Worm (Caenorhabditis elegans) whole organism, L1 larva: Measurements from ENCODE around the gene pxf-1.

ENCODE experiments used
- C34B4.2 ChIP-seq: sonication (generic microtip); optimal IDR thresholded peaks from 2 replicates; lab custom pipeline; 2017; ENCODE audit warnings: mild to moderate bottlenecking, missing genetic modification characterization, missing compliant biosample characterization
- aha-1 ChIP-seq: fragments of 150-350 bp; optimal IDR thresholded peaks from 2 replicates; lab custom pipeline; 2014; ENCODE audit warnings: missing biosample characterization, missing genetic modification characterization
- alr-1 ChIP-seq: fragments of 200-800 bp; sonication (Bioruptor generic); optimal IDR thresholded peaks from 2 replicates; lab custom pipeline; 2018; ENCODE audit warnings: borderline replicate concordance, mild to moderate bottlenecking, missing genetic modification characterization, missing compliant biosample characterization
- ama-1 ChIP-seq: fragments of 150-350 bp; optimal IDR thresholded peaks from 2 replicates; lab custom pipeline; 2014
- blmp-1 ChIP-seq: fragments of 150-350 bp; optimal IDR thresholded peaks from 2 replicates; lab custom pipeline; 2014; ENCODE audit warnings: missing biosample characterization, missing genetic modification characterization
- ceh-88 ChIP-seq: fragments of 200-800 bp; sonication (Bioruptor generic); IDR thresholded peaks from 2 replicates; pipeline ENCODE4 v1.3.6; 2022; ENCODE audit warnings: missing genetic modification characterization, missing compliant biosample characterization
- ceh-90 ChIP-seq: sonication (generic microtip); optimal IDR thresholded peaks from 2 replicates; lab custom pipeline; 2016; ENCODE audit warnings: missing genetic modification characterization, missing compliant biosample characterization
- dpl-1 ChIP-seq, 3 experiments: fragments of 150-350 bp in 2 of 3; sonication (generic microtip) in 1 of 3; optimal IDR thresholded peaks; 2 replicates each; lab custom pipeline; 2014 to 2017; ENCODE audit warnings: missing biosample characterization in 3 of 3, missing genetic modification characterization in 3 of 3, missing genetic modification reagents in 3 of 3
- efl-3 ChIP-seq: fragments of 200-800 bp; sonication (Bioruptor generic); optimal IDR thresholded peaks from 2 replicates; lab custom pipeline; 2018; ENCODE audit warnings: mild to moderate bottlenecking, missing genetic modification characterization, missing compliant biosample characterization
- egl-13 ChIP-seq: sonication (generic microtip); optimal IDR thresholded peaks from 2 replicates; lab custom pipeline; 2016; ENCODE audit warnings: missing genotype, missing genetic modification reagents, missing genetic modification characterization, missing compliant biosample characterization
- ets-5 ChIP-seq: fragments of 200-800 bp; sonication (Bioruptor generic); IDR thresholded peaks from 2 replicates; pipeline ENCODE4 v1.3.6; 2022; ENCODE audit warnings: missing genetic modification characterization, missing compliant biosample characterization
- fkh-4 ChIP-seq: sonication (generic microtip); optimal IDR thresholded peaks from 2 replicates; lab custom pipeline; 2016; ENCODE audit warnings: missing compliant biosample characterization, missing genetic modification characterization, borderline replicate concordance
- hlh-17 ChIP-seq: fragments of 200-800 bp; sonication (Bioruptor generic); optimal IDR thresholded peaks from 2 replicates; lab custom pipeline; 2018; ENCODE audit warnings: missing genetic modification characterization, mild to moderate bottlenecking, missing compliant biosample characterization, moderate library complexity, borderline replicate concordance
- lin-39 ChIP-seq: fragments of 150-350 bp; optimal IDR thresholded peaks from 2 replicates; lab custom pipeline; 2014; ENCODE audit warnings: missing biosample characterization, missing genetic modification reagents, missing genetic modification characterization
- lsy-2 ChIP-seq, 2 experiments: fragments of 150-350 bp; optimal IDR thresholded peaks; 2 replicates each; lab custom pipeline; 2014; ENCODE audit warnings: missing biosample characterization in 2 of 2, missing genetic modification characterization in 2 of 2
- mdl-1 ChIP-seq, 2 experiments: fragments of 150-350 bp; optimal IDR thresholded peaks; 2 replicates each; lab custom pipeline; 2014 to 2017; ENCODE audit warnings: missing biosample characterization in 2 of 2, missing genetic modification characterization in 2 of 2, inconsistent platforms in 1 of 2
- mep-1 ChIP-seq: fragments of 150-350 bp; optimal IDR thresholded peaks from 2 replicates; lab custom pipeline; 2014; ENCODE audit warnings: missing biosample characterization, missing genetic modification characterization
- nhr-11 ChIP-seq: fragments of 150-350 bp; optimal IDR thresholded peaks from 2 replicates; lab custom pipeline; 2014; ENCODE audit warnings: missing biosample characterization, missing genetic modification characterization
- nhr-47 ChIP-seq: sonication (generic microtip); optimal IDR thresholded peaks from 2 replicates; lab custom pipeline; 2016; ENCODE audit warnings: mild to moderate bottlenecking, missing genetic modification characterization, moderate library complexity, missing compliant biosample characterization
- nhr-71 ChIP-seq: sonication (generic microtip); optimal IDR thresholded peaks from 2 replicates; lab custom pipeline; 2016; ENCODE audit warnings: mild to moderate bottlenecking, missing genetic modification characterization, moderate library complexity, missing compliant biosample characterization
- nhr-84 ChIP-seq: sonication (generic microtip); optimal IDR thresholded peaks from 2 replicates; lab custom pipeline; 2017; ENCODE audit warnings: missing biosample characterization, missing genetic modification characterization
- pqm-1 ChIP-seq: sonication (generic microtip); optimal IDR thresholded peaks from 3 replicates; lab custom pipeline; 2017; ENCODE audit warnings: missing biosample characterization, missing genetic modification characterization
- sox-4 ChIP-seq: sonication (generic microtip); optimal IDR thresholded peaks from 2 replicates; lab custom pipeline; 2016; ENCODE audit warnings: missing genetic modification characterization, missing compliant biosample characterization
- sptf-1 ChIP-seq: fragments of 150-350 bp; optimal IDR thresholded peaks from 2 replicates; lab custom pipeline; 2014; ENCODE audit warnings: missing biosample characterization, missing genetic modification characterization
- swsn-7 ChIP-seq: sonication (generic microtip); optimal IDR thresholded peaks from 2 replicates; lab custom pipeline; 2016; ENCODE audit warnings: missing genetic modification characterization, missing compliant biosample characterization
- unc-130 ChIP-seq: fragments of 150-350 bp; optimal IDR thresholded peaks from 2 replicates; lab custom pipeline; 2017; ENCODE audit warnings: missing biosample characterization, missing genetic modification characterization, inconsistent platforms
- vab-15 ChIP-seq: sonication (generic microtip); optimal IDR thresholded peaks from 2 replicates; lab custom pipeline; 2017; ENCODE audit warnings: missing genotype, mild to moderate bottlenecking, missing genetic modification characterization, missing compliant biosample characterization
- xbp-1 ChIP-seq: sonication (generic microtip); optimal IDR thresholded peaks from 2 replicates; lab custom pipeline; 2016; ENCODE audit warnings: missing genetic modification characterization, missing compliant biosample characterization
- ztf-4 ChIP-seq: fragments of 150-350 bp; optimal IDR thresholded peaks from 2 replicates; lab custom pipeline; 2014; ENCODE audit warnings: missing biosample characterization, missing genetic modification characterization

Gene pxf-1

DNA sequence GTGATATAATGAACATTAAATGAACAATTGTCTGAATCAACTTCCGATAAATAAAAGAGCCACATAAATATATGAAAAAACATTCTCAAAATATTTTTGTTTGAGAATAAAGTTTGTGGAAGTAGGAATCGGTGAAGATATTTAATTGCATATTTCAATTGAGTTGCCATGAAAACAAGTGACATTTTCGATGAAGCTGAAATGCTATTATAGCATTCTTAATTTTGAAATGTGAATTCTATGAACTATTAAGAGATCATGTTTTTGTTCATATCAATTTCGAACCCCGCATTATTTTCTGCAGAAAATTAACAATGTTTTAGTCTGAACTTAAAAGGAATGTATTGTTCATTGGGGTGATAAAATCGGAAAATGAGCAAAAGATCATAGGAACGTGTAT, 51.9 kb downstream of the pxf-1 start, which contains the start of gene irld-21:
Gene irld-21, minus strand, starts transcription at position 101 of the 400 bp plus-strand sequence.
- TF ChIP-seq mep-1 (tag; lab: Kevin White, UChicago) (no peak), C34B4.2 (tag; lab: Kevin White, UChicago) (no peak), ceh-88 (GFP tag; lab: Robert Waterston, UW) (no peak), nhr-84 (no peak), xbp-1 (tag; lab: Kevin White, UChicago) (no peak)

DNA sequence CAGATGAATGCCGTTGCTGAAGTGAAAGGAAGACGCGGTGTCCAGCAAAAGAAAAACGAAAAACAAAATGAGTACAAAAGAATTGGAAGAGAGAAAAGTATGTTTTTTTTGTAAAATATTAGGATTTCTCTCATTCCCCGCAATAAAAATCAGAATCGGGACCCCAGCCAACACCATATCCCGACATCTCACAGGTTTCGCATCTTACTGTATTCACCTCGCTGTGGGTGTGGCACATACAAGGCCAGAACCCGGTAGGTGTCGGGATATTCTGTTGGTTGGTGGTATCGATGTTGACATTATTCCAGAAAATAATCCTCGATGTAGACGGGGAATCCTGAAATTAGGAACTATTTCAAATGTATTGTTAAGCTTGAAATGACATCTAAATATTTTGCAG, 57.4 kb downstream of the pxf-1 start:
- TF ChIP-seq vab-15 (tag; lab: Kevin White, UChicago) (no peak), lsy-2 (tag; optimal IDR thresholded peaks at IDR 0.05; lab: Kevin White, UChicago) (no peak), hlh-17 (GFP tag; lab: Kevin White, UChicago) (no peak), ztf-4 (tag; lab: Kevin White, UChicago) (no peak), ets-5 (GFP tag; lab: Robert Waterston, UW) (no peak), ceh-90 (no peak), dpl-1 (GFP tag; optimal IDR thresholded peaks at IDR 0.05; lab: Kevin White, UChicago) (no peak), nhr-71 (tag; lab: Kevin White, UChicago) (no peak), lin-39 (tag; lab: Kevin White, UChicago) (no peak), nhr-84 (no peak), efl-3 (GFP tag; lab: Kevin White, UChicago) (no peak), mdl-1 (tag; optimal IDR thresholded peaks at IDR 0.05; lab: Kevin White, UChicago) (no peak), fkh-4 (tag; lab: Kevin White, UChicago) (no peak), sox-4 (tag; lab: Kevin White, UChicago) (no peak), ama-1 (lab: Kevin White, UChicago) (no peak), unc-130 (tag; lab: Kevin White, UChicago) (no peak), nhr-11 (no peak), sptf-1 (tag; lab: Kevin White, UChicago) (no peak)

DNA sequence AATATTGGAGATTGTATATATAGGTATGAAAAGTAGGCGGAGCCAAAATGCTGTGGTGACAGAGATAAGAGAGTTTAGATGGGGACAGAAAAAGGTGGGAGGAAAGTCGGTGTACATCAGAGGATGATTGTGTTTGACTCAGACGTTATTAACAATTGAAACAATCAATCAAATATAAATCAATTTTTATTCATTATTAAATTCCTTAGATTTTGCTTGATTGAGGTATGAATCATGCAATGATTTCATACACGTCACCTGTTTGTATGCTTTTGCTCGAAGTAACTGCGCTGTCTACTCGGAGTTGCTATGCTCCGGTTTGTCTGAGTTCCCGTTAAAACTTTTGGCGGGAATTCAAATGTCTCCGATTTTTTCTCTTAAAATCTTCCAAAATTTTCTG, 59.0 kb downstream of the pxf-1 start, which contains the start of gene C04G2.10:
Gene C04G2.10, plus strand, starts transcription at position 301 of the 400 bp plus-strand sequence.
- TF ChIP-seq pqm-1 (tag; lab: Kevin White, UChicago) (no peak), swsn-7 (tag; lab: Kevin White, UChicago) (no peak), blmp-1 (tag; lab: Kevin White, UChicago) (no peak), aha-1 (tag; lab: Kevin White, UChicago) (no peak), C34B4.2 (tag; lab: Kevin White, UChicago) (no peak), egl-13 (tag; lab: Kevin White, UChicago) (no peak), alr-1 (tag; lab: Kevin White, UChicago) (no peak), nhr-84 (no peak), nhr-47 (no peak)
